Worm (Caenorhabditis elegans): ENCODE measurements around the gene srt-49.

srt-49 gene

DNA sequence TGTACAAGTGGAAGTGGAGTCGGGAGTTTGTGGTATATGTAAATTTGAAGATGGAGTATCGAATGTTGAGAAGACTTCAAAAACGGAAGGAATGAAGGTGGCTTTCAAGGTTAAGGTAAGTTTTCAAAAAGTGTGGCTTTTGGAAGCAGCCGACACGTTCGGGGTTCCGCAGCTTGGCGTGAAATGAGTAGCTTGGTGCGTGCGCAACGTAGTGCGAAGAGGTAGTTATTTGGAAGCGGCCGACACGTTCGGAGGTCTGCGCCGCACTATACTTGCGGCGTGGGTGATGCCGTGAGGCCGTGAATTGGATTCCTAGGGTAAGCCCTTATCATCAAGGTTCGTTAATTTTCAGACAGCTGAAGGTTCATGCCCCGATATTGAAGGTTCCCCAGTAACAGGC, 22.6 kb upstream of the srt-49 start, which contains the start of gene clec-189:
clec-189 (plus strand) TSS at position 92 of the 400 bp plus-strand sequence.
- no peak for TF ChIP-seq cebp-2 (GFP tag; IDR thresholded peaks at IDR 0.05)
- TF ChIP-seq snpc-4 (GFP tag; optimal IDR thresholded peaks at IDR 0.05) = no peak
- TF ChIP-seq snpc-4 (tag; optimal IDR thresholded peaks at IDR 0.05) = peak in 2 of 4 experiments; percentile 66 to 91
- TF ChIP-seq zfh-2 (GFP tag; conservative IDR thresholded peaks at IDR 0.05) = 0 out of 2 replicates have a peak, but pooled peaks have one; percentile 10

DNA sequence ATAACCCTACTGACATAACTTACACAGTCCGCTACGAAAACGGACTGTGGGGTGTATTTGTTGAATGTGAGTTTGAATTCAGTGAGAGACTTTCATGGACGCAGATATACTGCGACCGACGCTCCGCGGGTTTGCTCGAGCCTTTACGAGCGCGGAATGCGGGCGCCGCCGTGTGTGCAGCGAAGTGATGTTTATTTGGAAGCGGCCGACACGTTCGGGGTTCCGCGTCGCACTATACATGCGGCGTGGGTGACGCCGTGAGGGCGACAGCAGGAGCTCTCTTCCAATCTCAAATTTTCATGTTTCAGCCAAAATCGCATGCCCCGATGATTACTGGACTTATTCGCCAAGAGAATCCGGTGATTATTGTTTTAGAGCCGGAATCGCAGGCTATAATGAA, 21.1 kb upstream of the srt-49 start:
- TF ChIP-seq attf-6 (GFP tag; IDR thresholded peaks at IDR 0.05) = peak; percentile 62; the same call in 1 of the 2 replicates
- no peak for TF ChIP-seq bed-2 (GFP tag; IDR thresholded peaks at IDR 0.05)
- TF ChIP-seq repo-1 (tag; optimal IDR thresholded peaks at IDR 0.05) = no peak
- no peak for TF ChIP-seq akir-1 (GFP tag; optimal IDR thresholded peaks at IDR 0.05)
- no peak for TF ChIP-seq T07F8.4 (tag; optimal IDR thresholded peaks at IDR 0.05)
- no peak for TF ChIP-seq D2030.7 (GFP tag; IDR thresholded peaks at IDR 0.05)
- peak; percentile 39; the same call in 1 of the 2 replicates for TF ChIP-seq hmg-1.2 (GFP tag; IDR thresholded peaks at IDR 0.05)
- TF ChIP-seq sptf-2 (GFP tag; optimal IDR thresholded peaks at IDR 0.05) = no peak
- TF ChIP-seq lin-35 (GFP tag; optimal IDR thresholded peaks at IDR 0.05) = no peak
- no peak for TF ChIP-seq ceh-100 (GFP tag; IDR thresholded peaks at IDR 0.05)
- no peak for TF ChIP-seq snpc-4 (GFP tag; optimal IDR thresholded peaks at IDR 0.05)
- peak in 3 of 4 experiments; percentile 19 to 96 (median 55) for TF ChIP-seq snpc-4 (tag; optimal IDR thresholded peaks at IDR 0.05)
- TF ChIP-seq ceh-40 (GFP tag; IDR thresholded peaks at IDR 0.05) = no peak
- TF ChIP-seq Y67H2A.10 (GFP tag; conservative IDR thresholded peaks at IDR 0.05) = no peak
- no peak for TF ChIP-seq B0261.1 (tag; optimal IDR thresholded peaks at IDR 0.05)
- TF ChIP-seq C17E4.6 (GFP tag; IDR thresholded peaks at IDR 0.05) = no peak
- TF ChIP-seq him-1 (tag; optimal IDR thresholded peaks at IDR 0.05) = no peak
- TF ChIP-seq egl-18 (GFP tag; IDR thresholded peaks at IDR 0.05) = no peak
- no peak for TF ChIP-seq hrde-1 (tag; optimal IDR thresholded peaks at IDR 0.05; ENCODE audit: borderline replicate concordance)
- TF ChIP-seq hlh-26 (GFP tag; conservative IDR thresholded peaks at IDR 0.05) = no peak
- TF ChIP-seq F37B4.10 (GFP tag; IDR thresholded peaks at IDR 0.05) = no peak
- no peak for TF ChIP-seq ztf-18 (tag; optimal IDR thresholded peaks at IDR 0.05)
- TF ChIP-seq chd-7 (tag; optimal IDR thresholded peaks at IDR 0.05) = no peak
- TF ChIP-seq zfh-2 (GFP tag; conservative IDR thresholded peaks at IDR 0.05) = peak; percentile 55
- TF ChIP-seq aptf-2 (GFP tag; conservative IDR thresholded peaks at IDR 0.05) = no peak
- no peak for TF ChIP-seq mcd-1 (GFP tag; IDR thresholded peaks at IDR 0.05)
- TF ChIP-seq F57C9.4 (tag; optimal IDR thresholded peaks at IDR 0.05) = no peak
- TF ChIP-seq Y53F4B.3 (GFP tag; IDR thresholded peaks at IDR 0.05) = no peak

DNA sequence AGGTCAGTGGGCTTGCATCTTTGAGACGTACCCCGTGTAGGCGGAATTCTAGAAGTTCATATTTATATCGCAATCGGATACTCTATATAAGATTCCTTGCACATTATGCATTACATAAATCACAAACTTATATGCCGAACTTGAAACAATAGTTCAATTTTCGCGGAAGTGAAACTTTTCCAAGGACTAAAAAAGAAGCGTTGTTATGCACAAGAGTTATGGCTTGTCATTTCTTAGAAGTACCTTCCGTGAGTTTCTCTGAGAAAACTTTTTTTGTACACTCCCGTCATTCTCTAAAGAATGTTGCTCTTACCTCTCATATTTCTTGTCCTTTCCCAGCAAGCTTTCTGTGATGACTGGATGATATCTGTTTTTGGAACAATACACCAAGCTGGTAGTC, 20.2 kb upstream of the srt-49 start, which contains the start of gene M199.136:
M199.136 (plus strand) TSS at position 301 of the 400 bp plus-strand sequence.
- TF ChIP-seq Y79H2A.3 (GFP tag; conservative IDR thresholded peaks at IDR 0.05) (no peak), dpl-1 (GFP tag; optimal IDR thresholded peaks at IDR 0.05) (no peak), C17E4.6 (GFP tag; IDR thresholded peaks at IDR 0.05) (no peak), Y67H2A.10 (GFP tag; conservative IDR thresholded peaks at IDR 0.05) (no peak), lsy-27 (tag; optimal IDR thresholded peaks at IDR 0.05; ENCODE audit: borderline replicate concordance, insufficient read depth) (no peak), nhr-27 (tag; optimal IDR thresholded peaks at IDR 0.05) (no peak), sdz-38 (tag; optimal IDR thresholded peaks at IDR 0.05) (no peak), ceh-79 (tag; optimal IDR thresholded peaks at IDR 0.05) (no peak), lin-54 (GFP tag; optimal IDR thresholded peaks at IDR 0.05) (no peak), nfya-1 (tag; optimal IDR thresholded peaks at IDR 0.05; ENCODE audit: borderline replicate concordance, insufficient read depth) (no peak), ztf-22 (GFP tag; optimal IDR thresholded peaks at IDR 0.05) (no peak), ceh-27 (GFP tag; optimal IDR thresholded peaks at IDR 0.05) (no peak), lin-26 (GFP tag; IDR thresholded peaks at IDR 0.05) (no peak), bed-1 (GFP tag; IDR thresholded peaks at IDR 0.05) (no peak), nfya-2 (GFP tag; IDR thresholded peaks at IDR 0.05) (no peak), nhr-90 (tag; optimal IDR thresholded peaks at IDR 0.05) (no peak), rec-8 (tag; optimal IDR thresholded peaks at IDR 0.05) (no peak)
